Worm (Caenorhabditis elegans): Measurements from ENCODE around the gene F32E10.5.

ce11 chrIV:7543662-7544061 is 34.5 kb downstream of the F32E10.5 start:
- TF ChIP-seq ama-1 (optimal IDR thresholded peaks at IDR 0.05) (no peak), unc-62 (GFP tag; optimal IDR thresholded peaks at IDR 0.05) (no peak), nhr-11 (tag; optimal IDR thresholded peaks at IDR 0.05) (no peak), lin-35 (GFP tag; optimal IDR thresholded peaks at IDR 0.05) (no peak)

Measured in whole organism, L1 larva.